Worm (Caenorhabditis elegans): Measurements from ENCODE around the gene Y97E10AR.2.

DNA sequence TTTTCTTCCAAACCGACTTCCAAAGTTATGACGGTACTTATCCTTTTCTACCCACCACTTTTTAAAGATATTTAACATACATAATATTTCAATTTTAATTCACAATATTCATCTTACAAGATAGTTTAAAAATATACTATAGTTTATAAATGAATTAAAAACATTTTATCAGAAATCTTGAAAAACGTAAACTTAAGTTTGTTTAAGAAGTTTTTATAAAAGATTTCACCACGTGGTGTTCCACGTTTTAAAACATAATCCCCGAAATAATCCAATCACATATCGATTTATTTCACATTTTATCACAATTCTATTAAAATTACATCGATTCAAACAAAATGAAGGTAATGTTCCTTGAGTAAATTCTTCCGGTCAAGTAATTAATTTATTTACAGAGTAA lies 50.7 kb downstream of the Y97E10AR.2 start, which contains the start of gene ZC513.3:
- TF ChIP-seq elt-3 (tag; optimal IDR thresholded peaks at IDR 0.05): no peak
- no peak for TF ChIP-seq nhr-237 (tag; optimal IDR thresholded peaks at IDR 0.05)
- no peak for TF ChIP-seq nhr-28 (tag; optimal IDR thresholded peaks at IDR 0.05)
- TF ChIP-seq nfya-1 (tag; optimal IDR thresholded peaks at IDR 0.05; ENCODE audit: insufficient read depth): no peak
- no peak for TF ChIP-seq ama-1 (optimal IDR thresholded peaks at IDR 0.05)
- TF ChIP-seq eor-1 (tag; optimal IDR thresholded peaks at IDR 0.05): no peak
- TF ChIP-seq aly-2 (tag; optimal IDR thresholded peaks at IDR 0.05): no peak
- TF ChIP-seq snpc-4 (tag; optimal IDR thresholded peaks at IDR 0.05): no peak
- TF ChIP-seq pqm-1 (tag; optimal IDR thresholded peaks at IDR 0.05): no peak
- no peak for TF ChIP-seq daf-12 (tag; optimal IDR thresholded peaks at IDR 0.05)
- no peak for TF ChIP-seq jun-1 (tag; optimal IDR thresholded peaks at IDR 0.05)
- TF ChIP-seq egl-27 (tag; optimal IDR thresholded peaks at IDR 0.05): no peak
- TF ChIP-seq tbx-2 (tag; optimal IDR thresholded peaks at IDR 0.05): no peak
